Worm (Caenorhabditis elegans): ENCODE measurements around the gene F45H10.5.

DNA sequence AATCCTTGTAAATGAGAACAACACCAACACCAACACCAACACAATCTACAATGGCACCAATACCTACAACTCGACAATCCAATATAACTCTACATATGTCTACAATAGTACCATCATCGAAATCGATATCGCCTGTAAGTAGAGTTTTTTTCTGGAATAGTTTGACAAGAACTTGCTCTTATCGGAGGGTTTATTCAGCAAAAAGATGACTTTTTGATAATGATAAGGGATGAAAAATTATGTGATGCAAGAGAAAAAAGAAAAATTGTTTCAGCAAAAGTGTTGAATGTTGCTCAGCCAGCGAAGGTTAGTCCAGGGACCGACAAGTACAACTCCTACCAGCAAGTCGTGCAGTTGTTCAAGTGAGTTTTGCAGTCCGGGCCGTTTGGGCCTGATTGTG is 6.9 kb downstream of the F45H10.5 start:
- TF ChIP-seq egl-43 (GFP tag; IDR thresholded peaks at IDR 0.05) (no peak), unc-62 (GFP tag; optimal IDR thresholded peaks at IDR 0.05 in 1 of 2) (peak in 1 of 2 experiments; percentile 77), unc-62 (tag; optimal IDR thresholded peaks at IDR 0.05) (no peak), lin-39 (tag; optimal IDR thresholded peaks at IDR 0.05) (no peak), nhr-48 (tag; optimal IDR thresholded peaks at IDR 0.05) (no peak), lsy-2 (tag; optimal IDR thresholded peaks at IDR 0.05) (no peak), duxl-1 (tag; optimal IDR thresholded peaks at IDR 0.05; ENCODE audit: poor library complexity) (no peak), mdl-1 (tag; optimal IDR thresholded peaks at IDR 0.05) (no peak), mxl-3 (GFP tag; optimal IDR thresholded peaks at IDR 0.05) (no peak), tag-97 (GFP tag; IDR thresholded peaks at IDR 0.05) (no peak), ces-1 (GFP tag; optimal IDR thresholded peaks at IDR 0.05) (no peak), aly-2 (tag; optimal IDR thresholded peaks at IDR 0.05) (no peak), pqm-1 (tag; optimal IDR thresholded peaks at IDR 0.05) (peak; percentile 71)
